Worm (Caenorhabditis elegans): ENCODE results near the gene K07H8.11.

DNA sequence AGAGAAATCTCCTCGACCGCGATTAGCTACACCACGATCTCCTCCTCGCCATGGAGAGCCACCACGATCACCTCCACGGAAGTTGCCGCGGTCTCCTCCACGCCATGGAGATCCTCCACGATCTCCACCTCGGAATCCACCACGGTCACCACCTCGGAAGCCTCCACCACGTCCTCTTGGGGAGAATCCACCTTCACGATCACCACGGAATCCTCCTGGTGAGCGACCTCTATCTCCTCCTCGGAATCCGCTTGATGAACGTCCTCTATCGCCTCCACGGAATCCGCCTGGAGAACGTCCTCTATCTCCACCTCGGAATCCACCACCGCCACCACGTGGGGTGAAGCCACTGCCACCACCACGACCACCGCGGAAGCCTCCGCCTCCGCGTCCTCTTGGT lies 14.0 kb upstream of the K07H8.11 start:
- no peak for TF ChIP-seq zip-8 (tag; optimal IDR thresholded peaks at IDR 0.05)
- no peak for TF ChIP-seq lsy-2 (tag; optimal IDR thresholded peaks at IDR 0.05)
- TF ChIP-seq elt-1 (tag; optimal IDR thresholded peaks at IDR 0.05; ENCODE audit: borderline replicate concordance, insufficient read depth): no peak
- no peak for TF ChIP-seq nhr-76 (tag; optimal IDR thresholded peaks at IDR 0.05)
- no peak for TF ChIP-seq lin-13 (tag; optimal IDR thresholded peaks at IDR 0.05)
- TF ChIP-seq ztf-11 (tag; optimal IDR thresholded peaks at IDR 0.05): no peak
- TF ChIP-seq nhr-12 (tag; optimal IDR thresholded peaks at IDR 0.05): no peak
- no peak for TF ChIP-seq nhr-237 (tag; optimal IDR thresholded peaks at IDR 0.05)
- no peak for TF ChIP-seq nhr-28 (tag; optimal IDR thresholded peaks at IDR 0.05)
